Worm (Caenorhabditis elegans) whole organism, young adult: ENCODE data around the gene srh-276.

Experiments
- Y53F4B.3 ChIP-seq: fragments of 200-800 bp; sonication (Bioruptor generic); IDR thresholded peaks from 2 replicates; pipeline ENCODE4 v1.3.6; 2022; ENCODE audit warnings: missing genetic modification reagents, missing genetic modification characterization, missing compliant biosample characterization
- ceh-27 ChIP-seq: fragments of 200-800 bp; sonication (Bioruptor generic); optimal IDR thresholded peaks from 2 replicates; lab custom pipeline; 2018; ENCODE audit warnings: mild to moderate bottlenecking, missing genetic modification characterization, moderate library complexity, missing compliant biosample characterization
- ceh-58 ChIP-seq: fragments of 200-800 bp; sonication (Bioruptor generic); IDR thresholded peaks from 2 replicates; pipeline ENCODE4 v1.3.6; 2022; ENCODE audit warnings: missing genetic modification characterization, missing compliant biosample characterization
- die-1 ChIP-seq: sonication (generic microtip); optimal IDR thresholded peaks from 2 replicates; lab custom pipeline; 2016; ENCODE audit warnings: missing genotype, mild to moderate bottlenecking, missing genetic modification characterization, missing compliant biosample characterization
- lag-1 ChIP-seq: fragments of 200-800 bp; sonication (Bioruptor generic); IDR thresholded peaks from 2 replicates; pipeline ENCODE4 v1.3.6; 2022; ENCODE audit warnings: missing genetic modification reagents, missing genetic modification characterization, missing compliant biosample characterization
- repo-1 ChIP-seq: sonication (generic microtip); optimal IDR thresholded peaks from 2 replicates; lab custom pipeline; 2017; ENCODE audit warnings: mild to moderate bottlenecking, missing genetic modification characterization, missing compliant biosample characterization
- snpc-3.4 ChIP-seq: sonication (generic microtip); optimal IDR thresholded peaks from 2 replicates; lab custom pipeline; 2017; ENCODE audit warnings: missing genetic modification characterization, mild to moderate bottlenecking, missing compliant biosample characterization, antibody characterized with exemption, moderate library complexity, missing genotype, missing genetic modification reagents
- ztf-22 ChIP-seq: fragments of 200-800 bp; sonication (Bioruptor generic); optimal IDR thresholded peaks from 2 replicates; lab custom pipeline; 2018; ENCODE audit warnings: mild to moderate bottlenecking, missing genetic modification characterization, moderate library complexity, missing compliant biosample characterization

DNA sequence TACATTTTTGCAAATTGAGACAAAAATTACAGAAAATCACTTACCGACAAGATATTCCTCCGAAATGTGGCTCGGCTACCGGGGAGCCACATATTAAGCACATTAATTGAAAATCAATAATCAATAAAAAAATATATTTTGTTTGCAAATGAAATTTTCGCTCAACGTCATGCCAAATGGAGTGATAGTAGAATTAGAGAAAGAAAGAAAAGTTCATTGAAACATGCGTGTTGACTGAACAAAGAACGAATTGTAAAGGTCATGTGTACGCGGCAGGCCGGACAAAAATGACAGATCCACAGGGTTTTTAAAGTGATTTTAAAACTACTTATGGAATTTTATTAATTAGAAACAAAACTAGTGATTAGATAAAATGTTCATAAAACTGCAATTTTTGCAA lies 45.6 kb upstream of the srh-276 start:
- no peak for TF ChIP-seq snpc-3.4
- TF ChIP-seq lag-1 (GFP tag; lab: Robert Waterston, UW), result no peak
- TF ChIP-seq ceh-58 (GFP tag; lab: Robert Waterston, UW), result no peak
- no peak for TF ChIP-seq die-1 (tag; lab: Kevin White, UChicago)
- TF ChIP-seq ceh-27 (GFP tag; lab: Kevin White, UChicago), result no peak
- TF ChIP-seq ztf-22 (GFP tag; lab: Kevin White, UChicago), result no peak
- TF ChIP-seq Y53F4B.3 (GFP tag; lab: Robert Waterston, UW), result no peak
- no peak for TF ChIP-seq repo-1 (tag; lab: Kevin White, UChicago)
